Worm (Caenorhabditis elegans) whole organism, mixed stage, embryonic: ENCODE results near the gene eri-9.

Experiments
- M03D4.4 ChIP-seq: sonication (generic microtip); optimal IDR thresholded peaks from 2 replicates; lab custom pipeline; 2017; ENCODE audit warnings: mild to moderate bottlenecking, missing genetic modification characterization, missing compliant biosample characterization
- bed-3 ChIP-seq: fragments of 200-800 bp; sonication (Bioruptor generic); optimal IDR thresholded peaks from 3 replicates; lab custom pipeline; 2018; ENCODE audit warnings: mild to moderate bottlenecking, missing genetic modification characterization, moderate library complexity, missing compliant biosample characterization
- blmp-1 ChIP-seq: fragments of 150-350 bp; optimal IDR thresholded peaks from 2 replicates; lab custom pipeline; 2014; ENCODE audit warnings: missing biosample characterization, missing genetic modification characterization
- ceh-39 ChIP-seq: fragments of 150-350 bp; optimal IDR thresholded peaks from 2 replicates; lab custom pipeline; 2014; ENCODE audit warnings: missing biosample characterization, missing genetic modification characterization
- ceh-43 ChIP-seq: fragments of 200-800 bp; sonication (Bioruptor generic); optimal IDR thresholded peaks from 2 replicates; lab custom pipeline; 2018; ENCODE audit warnings: mild to moderate bottlenecking, missing genetic modification characterization, moderate library complexity, missing compliant biosample characterization
- ceh-83 ChIP-seq: fragments of 200-800 bp; sonication (Bioruptor generic); optimal IDR thresholded peaks from 2 replicates; lab custom pipeline; 2018; ENCODE audit warnings: mild to moderate bottlenecking, missing genetic modification characterization, missing compliant biosample characterization
- ces-1 ChIP-seq: fragments of 150-350 bp; optimal IDR thresholded peaks from 2 replicates; lab custom pipeline; 2014; ENCODE audit warnings: missing biosample characterization, missing genetic modification reagents, missing genetic modification characterization
- cnd-1 ChIP-seq: fragments of 200-800 bp; sonication (Bioruptor generic); optimal IDR thresholded peaks from 2 replicates; lab custom pipeline; 2018; ENCODE audit warnings: mild to moderate bottlenecking, missing genetic modification characterization, missing compliant biosample characterization
- drap-1 ChIP-seq: fragments of 200-800 bp; sonication (Bioruptor generic); optimal IDR thresholded peaks from 3 replicates; lab custom pipeline; 2018; ENCODE audit warnings: mild to moderate bottlenecking, missing genetic modification characterization, missing compliant biosample characterization
- elt-1 ChIP-seq: sonication (generic microtip); optimal IDR thresholded peaks from 2 replicates; lab custom pipeline; 2017; ENCODE audit warnings: missing genetic modification characterization, mild to moderate bottlenecking, missing compliant biosample characterization, antibody characterized with exemption, moderate library complexity, borderline replicate concordance; ENCODE audit not compliant: insufficient read depth
- elt-3 ChIP-seq: fragments of 150-350 bp; optimal IDR thresholded peaks from 2 replicates; lab custom pipeline; 2014; ENCODE audit warnings: missing biosample characterization, missing genetic modification characterization
- flh-1 ChIP-seq: fragments of 200-800 bp; sonication (Bioruptor generic); optimal IDR thresholded peaks from 2 replicates; lab custom pipeline; 2018; ENCODE audit warnings: mild to moderate bottlenecking, missing genetic modification characterization, moderate library complexity, missing compliant biosample characterization
- ham-2 ChIP-seq: fragments of 200-800 bp; sonication (Bioruptor generic); optimal IDR thresholded peaks from 2 replicates; lab custom pipeline; 2018; ENCODE audit warnings: mild to moderate bottlenecking, missing genetic modification characterization, missing compliant biosample characterization
- hlh-1 ChIP-seq: fragments of 150-350 bp; optimal IDR thresholded peaks from 2 replicates; lab custom pipeline; 2014; ENCODE audit warnings: missing biosample characterization, missing genetic modification reagents, missing genetic modification characterization
- lin-13 ChIP-seq: fragments of 150-350 bp; optimal IDR thresholded peaks from 2 replicates; lab custom pipeline; 2014; ENCODE audit warnings: missing biosample characterization, missing genetic modification characterization
- lin-32 ChIP-seq: fragments of 200-800 bp; sonication (Bioruptor generic); optimal IDR thresholded peaks from 2 replicates; lab custom pipeline; 2018; ENCODE audit warnings: mild to moderate bottlenecking, missing genetic modification characterization, missing compliant biosample characterization
- lsy-2 ChIP-seq: fragments of 150-350 bp; optimal IDR thresholded peaks from 2 replicates; lab custom pipeline; 2014; ENCODE audit warnings: missing biosample characterization, missing genetic modification characterization
- mab-5 ChIP-seq: fragments of 150-350 bp; optimal IDR thresholded peaks from 2 replicates; lab custom pipeline; 2014; ENCODE audit warnings: missing biosample characterization, missing genetic modification characterization
- mep-1 ChIP-seq: fragments of 150-350 bp; optimal IDR thresholded peaks from 2 replicates; lab custom pipeline; 2017; ENCODE audit warnings: missing biosample characterization, missing genetic modification reagents, missing genetic modification characterization, inconsistent platforms
- mls-2 ChIP-seq: sonication (generic microtip); optimal IDR thresholded peaks from 2 replicates; lab custom pipeline; 2016; ENCODE audit warnings: mild to moderate bottlenecking, missing genetic modification characterization, moderate library complexity, missing compliant biosample characterization
- nhr-12 ChIP-seq: fragments of 150-350 bp; optimal IDR thresholded peaks from 2 replicates; lab custom pipeline; 2014; ENCODE audit warnings: missing biosample characterization, missing genetic modification characterization
- nhr-2 ChIP-seq: fragments of 150-350 bp; optimal IDR thresholded peaks from 2 replicates; lab custom pipeline; 2014; ENCODE audit warnings: missing biosample characterization, missing genetic modification characterization
- nhr-237 ChIP-seq: fragments of 150-350 bp; optimal IDR thresholded peaks from 2 replicates; lab custom pipeline; 2014; ENCODE audit warnings: missing biosample characterization, missing genetic modification characterization
- nhr-28 ChIP-seq: fragments of 150-350 bp; optimal IDR thresholded peaks from 2 replicates; lab custom pipeline; 2014; ENCODE audit warnings: missing biosample characterization, missing genetic modification characterization
- nhr-76 ChIP-seq: sonication (generic microtip); optimal IDR thresholded peaks from 2 replicates; lab custom pipeline; 2017; ENCODE audit warnings: missing biosample characterization, missing genetic modification characterization
- pha-4 ChIP-seq: fragments of 150-350 bp; optimal IDR thresholded peaks from 2 replicates; lab custom pipeline; 2018; ENCODE audit warnings: missing biosample characterization, missing genetic modification reagents, missing genetic modification characterization
- sem-2 ChIP-seq: fragments of 200-800 bp; sonication (Bioruptor generic); optimal IDR thresholded peaks from 2 replicates; lab custom pipeline; 2018; ENCODE audit warnings: mild to moderate bottlenecking, missing genetic modification characterization, missing compliant biosample characterization
- snpc-4 ChIP-seq: fragments of 150-350 bp; optimal IDR thresholded peaks from 2 replicates; lab custom pipeline; 2014; ENCODE audit warnings: missing biosample characterization, missing genetic modification characterization
- sptf-1 ChIP-seq: sonication (generic microtip); optimal IDR thresholded peaks from 2 replicates; lab custom pipeline; 2017; ENCODE audit warnings: mild to moderate bottlenecking, missing genetic modification characterization, moderate library complexity, missing compliant biosample characterization
- tbx-8 ChIP-seq: fragments of 200-800 bp; sonication (Bioruptor generic); optimal IDR thresholded peaks from 2 replicates; lab custom pipeline; 2018; ENCODE audit warnings: mild to moderate bottlenecking, missing genetic modification characterization, moderate library complexity, missing compliant biosample characterization
- unc-120 ChIP-seq: sonication (generic microtip); optimal IDR thresholded peaks from 2 replicates; lab custom pipeline; 2017; ENCODE audit warnings: missing genetic modification characterization, missing compliant biosample characterization; ENCODE audit not compliant: poor library complexity, severe bottlenecking
- unc-39 ChIP-seq: fragments of 150-350 bp; optimal IDR thresholded peaks from 2 replicates; lab custom pipeline; 2014; ENCODE audit warnings: missing biosample characterization, missing genetic modification characterization
- unc-62 ChIP-seq: fragments of 150-350 bp; optimal IDR thresholded peaks from 2 replicates; lab custom pipeline; 2014; ENCODE audit warnings: missing biosample characterization, missing genetic modification reagents, missing genetic modification characterization
- zip-8 ChIP-seq: fragments of 150-350 bp; optimal IDR thresholded peaks from 2 replicates; lab custom pipeline; 2014; ENCODE audit warnings: missing biosample characterization, missing genetic modification characterization
- ztf-11 ChIP-seq: fragments of 150-350 bp; optimal IDR thresholded peaks from 2 replicates; lab custom pipeline; 2014; ENCODE audit warnings: missing biosample characterization, missing genetic modification characterization

eri-9 gene

ce11 chrIII:4960204-4960603 is 28.0 kb downstream of the eri-9 start, which contains the start of gene C27F2.4:
C27F2.4 (minus strand) TSS chrIII:4960304.
- no peak for TF ChIP-seq unc-120
- no peak for TF ChIP-seq ces-1 (GFP tag; lab: Kevin White, UChicago)
- TF ChIP-seq flh-1 (GFP tag; lab: Kevin White, UChicago), result no peak
- TF ChIP-seq drap-1 (GFP tag; lab: Kevin White, UChicago), result no peak
- no peak for TF ChIP-seq unc-62
- no peak for TF ChIP-seq nhr-76 (tag; lab: Kevin White, UChicago)
- TF ChIP-seq blmp-1, result no peak
- TF ChIP-seq hlh-1, result no peak
- TF ChIP-seq elt-1 (tag; lab: Kevin White, UChicago), result no peak
- TF ChIP-seq nhr-12, result no peak
- TF ChIP-seq sem-2, result no peak
- no peak for TF ChIP-seq lin-13 (tag; lab: Kevin White, UChicago)
- no peak for TF ChIP-seq tbx-8
- TF ChIP-seq ceh-39 (tag; lab: Kevin White, UChicago), result no peak
- TF ChIP-seq mls-2 (tag; lab: Kevin White, UChicago), result no peak
- TF ChIP-seq mep-1 (tag; lab: Kevin White, UChicago), result no peak
- no peak for TF ChIP-seq cnd-1 (tag; lab: Kevin White, UChicago)
- no peak for TF ChIP-seq mab-5 (tag; lab: Kevin White, UChicago)
- TF ChIP-seq elt-3 (tag; lab: Kevin White, UChicago), result no peak
- TF ChIP-seq, all 35 proteins: peak for 0

- TF ChIP-seq tbx-8 (no peak), mab-5 (tag; lab: Kevin White, UChicago) (no peak), ceh-83 (no peak), nhr-12 (no peak), drap-1 (GFP tag; lab: Kevin White, UChicago) (no peak), sptf-1 (tag; lab: Kevin White, UChicago) (no peak), lin-13 (tag; lab: Kevin White, UChicago) (no peak), unc-62 (no peak), M03D4.4 (tag; lab: Kevin White, UChicago) (no peak), nhr-28 (tag; lab: Kevin White, UChicago) (no peak), ceh-43 (GFP tag; lab: Kevin White, UChicago) (no peak), mls-2 (tag; lab: Kevin White, UChicago) (no peak), nhr-76 (tag; lab: Kevin White, UChicago) (no peak), unc-120 (no peak), zip-8 (no peak), ceh-39 (tag; lab: Kevin White, UChicago) (no peak), nhr-237 (tag; lab: Kevin White, UChicago) (no peak), ztf-11 (no peak)
- TF ChIP-seq, all 35 proteins: peak for 0
Measured at ce11 chrIII:4961281-4961680, 29.0 kb downstream of the eri-9 start.

ce11 chrIII:4962393-4962792 is 30.1 kb downstream of the eri-9 start, which contains the start of gene vps-22:
vps-22 (minus strand) TSS chrIII:4962493.
- TF ChIP-seq ceh-83, result no peak

ce11 chrIII:4962886-4963285 is 30.6 kb downstream of the eri-9 start, which contains the start of gene C27F2.9:
C27F2.9 (minus strand) TSS chrIII:4963044.
- TF ChIP-seq mls-2 (tag; lab: Kevin White, UChicago) (peak; percentile 24), flh-1 (GFP tag; lab: Kevin White, UChicago) (no peak), ceh-39 (tag; lab: Kevin White, UChicago) (peak; percentile 62), nhr-2 (tag; lab: Kevin White, UChicago) (peak; percentile 16), unc-62 (no peak), unc-120 (peak; percentile 1), drap-1 (GFP tag; lab: Kevin White, UChicago) (peak; percentile 25), ztf-11 (no peak), pha-4 (tag; lab: Kevin White, UChicago) (no peak), lin-32 (GFP tag; lab: Kevin White, UChicago) (no peak), bed-3 (no peak), nhr-76 (tag; lab: Kevin White, UChicago) (no peak), lin-13 (tag; lab: Kevin White, UChicago) (peak; percentile 71), elt-3 (tag; lab: Kevin White, UChicago) (no peak), cnd-1 (tag; lab: Kevin White, UChicago) (peak; percentile 12), ceh-83 (peak; percentile 63), ces-1 (GFP tag; lab: Kevin White, UChicago) (peak; percentile 73), blmp-1 (no peak), nhr-12 (no peak), sptf-1 (tag; lab: Kevin White, UChicago) (peak; percentile 76), snpc-4 (tag; lab: Kevin White, UChicago) (no peak), lsy-2 (tag; lab: Kevin White, UChicago) (peak; percentile 80), mab-5 (tag; lab: Kevin White, UChicago) (no peak), hlh-1 (peak; percentile 3), nhr-28 (tag; lab: Kevin White, UChicago) (no peak), unc-39 (tag; lab: Kevin White, UChicago) (no peak), ham-2 (GFP tag; lab: Kevin White, UChicago) (no peak), sem-2 (no peak), tbx-8 (no peak), M03D4.4 (tag; lab: Kevin White, UChicago) (peak; percentile 52), elt-1 (tag; lab: Kevin White, UChicago) (no peak), zip-8 (no peak), nhr-237 (tag; lab: Kevin White, UChicago) (peak; percentile 73), mep-1 (tag; lab: Kevin White, UChicago) (peak; percentile 88), ceh-43 (GFP tag; lab: Kevin White, UChicago) (peak; percentile 22)
